Worm (Caenorhabditis elegans): Measurements from ENCODE around the gene srlf-2.

Gene srlf-2

DNA sequence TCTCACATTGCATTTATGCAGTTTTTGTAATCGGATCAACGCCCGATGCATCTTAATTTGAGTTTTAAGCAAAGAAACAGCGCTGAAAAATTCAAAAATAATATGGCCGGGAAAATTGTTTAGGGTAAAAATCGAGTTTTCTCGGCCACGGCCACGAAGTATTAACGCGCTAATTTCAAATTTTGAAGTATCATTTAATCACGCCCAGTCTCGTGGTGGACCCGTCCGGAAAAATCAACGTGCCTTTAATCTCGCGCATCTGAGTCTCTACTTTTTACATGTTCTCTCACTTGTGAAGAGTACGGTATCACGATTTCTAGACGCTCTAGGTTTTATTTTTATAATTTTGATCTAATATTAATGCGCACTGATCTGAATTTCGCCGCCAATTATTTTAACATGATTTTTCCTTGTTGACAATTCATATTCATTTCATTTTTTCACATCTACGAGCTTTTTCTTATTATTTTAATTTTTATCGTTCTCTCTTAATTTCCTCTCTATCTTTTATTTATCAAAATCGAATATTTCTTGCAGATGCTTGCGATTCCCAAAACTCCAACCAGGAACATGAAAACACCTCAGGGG, 8.9 kb downstream of the srlf-2 start, which contains the start of the genes acdh-13 and mesp-1 (continued):
- peak; percentile 58 for TF ChIP-seq tbx-2 (tag; optimal IDR thresholded peaks at IDR 0.05)
- peak; percentile 20 for TF ChIP-seq snpc-4 (tag; optimal IDR thresholded peaks at IDR 0.05)
- peak; percentile 31 for TF ChIP-seq skn-1 (tag; optimal IDR thresholded peaks at IDR 0.05)
- TF ChIP-seq egl-13 (tag; optimal IDR thresholded peaks at IDR 0.05): peak; percentile 61
- TF ChIP-seq lin-13 (GFP tag; optimal IDR thresholded peaks at IDR 0.05): peak; percentile 3
- no peak for TF ChIP-seq zip-4 (GFP tag; optimal IDR thresholded peaks at IDR 0.05)
- TF ChIP-seq nhr-11 (tag; optimal IDR thresholded peaks at IDR 0.05): no peak
- TF ChIP-seq sptf-1 (tag; optimal IDR thresholded peaks at IDR 0.05): no peak
- TF ChIP-seq elt-2 (tag; optimal IDR thresholded peaks at IDR 0.05): peak; percentile 20
- TF ChIP-seq vab-15 (tag; optimal IDR thresholded peaks at IDR 0.05): no peak
- TF ChIP-seq unc-62 (GFP tag; optimal IDR thresholded peaks at IDR 0.05): no peak
- peak; percentile 10 for TF ChIP-seq C16A3.4 (tag; optimal IDR thresholded peaks at IDR 0.05)
- no peak for TF ChIP-seq ceh-63 (GFP tag; optimal IDR thresholded peaks at IDR 0.05)
- TF ChIP-seq ceh-82 (tag; optimal IDR thresholded peaks at IDR 0.05): peak in 1 of 3 experiments; percentile 24
- no peak for TF ChIP-seq ama-1 (optimal IDR thresholded peaks at IDR 0.05)
- no peak for TF ChIP-seq unc-130 (tag; optimal IDR thresholded peaks at IDR 0.05)
- peak; percentile 43 for TF ChIP-seq swsn-7 (tag; optimal IDR thresholded peaks at IDR 0.05)
- peak; percentile 92 to 93 for TF ChIP-seq efl-1 (optimal IDR thresholded peaks at IDR 0.05)
- peak; percentile 92 to 99 for TF ChIP-seq efl-1 (GFP tag; optimal IDR thresholded peaks at IDR 0.05 in 1 of 2)
- TF ChIP-seq grh-1 (GFP tag; IDR thresholded peaks at IDR 0.05): no peak
- TF ChIP-seq mep-1 (tag; optimal IDR thresholded peaks at IDR 0.05): peak; percentile 39
- peak; percentile 64 for TF ChIP-seq nhr-90 (tag; optimal IDR thresholded peaks at IDR 0.05; ENCODE audit: poor library complexity)
- TF ChIP-seq F16B12.6 (tag; optimal IDR thresholded peaks at IDR 0.05): peak; percentile 8
- no peak for TF ChIP-seq efl-3 (GFP tag; optimal IDR thresholded peaks at IDR 0.05)
- no peak for TF ChIP-seq egl-27 (tag; optimal IDR thresholded peaks at IDR 0.05)
- TF ChIP-seq pag-3 (tag; optimal IDR thresholded peaks at IDR 0.05; ENCODE audit: borderline replicate concordance, insufficient read depth): no peak
- TF ChIP-seq xbp-1 (tag; optimal IDR thresholded peaks at IDR 0.05): peak; percentile 35
- peak; percentile 69 for TF ChIP-seq irx-1 (tag; optimal IDR thresholded peaks at IDR 0.05)
- TF ChIP-seq mab-9 (GFP tag; IDR thresholded peaks at IDR 0.05): no peak
- no peak for TF ChIP-seq ets-5 (GFP tag; IDR thresholded peaks at IDR 0.05)
- peak; percentile 64 for TF ChIP-seq snu-23 (GFP tag; optimal IDR thresholded peaks at IDR 0.05)
- TF ChIP-seq Y116A8C.19 (tag; optimal IDR thresholded peaks at IDR 0.05; ENCODE audit: borderline replicate concordance): no peak

DNA sequence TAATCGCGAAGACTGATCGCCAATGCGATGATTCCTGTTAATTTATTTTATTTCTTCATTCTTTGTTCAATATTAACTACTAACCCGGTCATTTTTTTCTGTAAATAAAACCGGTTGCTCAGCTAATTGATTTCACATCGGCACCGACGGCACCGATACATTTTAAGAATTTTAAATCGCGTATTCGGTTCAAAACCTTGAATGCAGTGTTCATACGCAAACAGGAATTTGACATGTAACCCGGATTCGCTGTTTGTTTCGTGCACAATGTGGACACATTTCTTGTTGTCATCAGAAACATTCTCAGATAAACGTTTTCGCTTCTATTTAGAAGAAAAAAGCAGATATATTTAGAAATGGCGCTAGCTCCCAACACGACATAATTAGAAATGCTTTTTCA, 9.9 kb downstream of the srlf-2 start:
- TF ChIP-seq C16A3.4 (tag; optimal IDR thresholded peaks at IDR 0.05): no peak
- no peak for TF ChIP-seq xbp-1 (tag; optimal IDR thresholded peaks at IDR 0.05)
- TF ChIP-seq zag-1 (tag; optimal IDR thresholded peaks at IDR 0.05): no peak
- TF ChIP-seq efl-3 (GFP tag; optimal IDR thresholded peaks at IDR 0.05): no peak
- TF ChIP-seq C34B4.2 (tag; optimal IDR thresholded peaks at IDR 0.05): no peak
- no peak for TF ChIP-seq dsc-1 (tag; optimal IDR thresholded peaks at IDR 0.05)
- no peak for TF ChIP-seq elt-2 (tag; optimal IDR thresholded peaks at IDR 0.05)
- TF ChIP-seq hlh-4 (tag; optimal IDR thresholded peaks at IDR 0.05): no peak
- no peak for TF ChIP-seq nhr-71 (tag; optimal IDR thresholded peaks at IDR 0.05)

DNA sequence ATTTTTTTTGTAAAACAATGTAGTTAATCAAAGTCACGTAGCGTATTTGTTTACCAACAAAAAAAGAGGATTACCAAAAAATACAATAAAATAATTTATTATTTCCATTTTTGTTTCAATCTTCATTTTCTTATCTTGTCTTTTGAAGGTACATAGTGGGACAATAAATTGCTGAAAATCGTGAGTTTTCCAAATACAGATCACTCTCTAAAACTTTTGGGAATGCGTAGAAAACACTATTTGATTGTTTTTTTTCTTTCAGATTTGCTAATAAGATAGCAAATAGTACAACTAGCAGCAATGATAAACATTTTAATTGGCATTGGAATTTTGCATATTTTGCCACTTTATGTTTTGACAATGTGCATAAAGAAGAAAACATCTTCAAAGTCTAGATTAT, 11.4 kb downstream of the srlf-2 start, which contains the start of gene C28C12.1:
Gene C28C12.1, plus strand, starts transcription at position 301 of the 400 bp plus-strand sequence.
- TF ChIP-seq pax-3 (tag; optimal IDR thresholded peaks at IDR 0.05) (no peak), aha-1 (tag; optimal IDR thresholded peaks at IDR 0.05) (no peak), nhr-84 (tag; optimal IDR thresholded peaks at IDR 0.05) (no peak), unc-98 (GFP tag; IDR thresholded peaks at IDR 0.05) (no peak), nhr-77 (tag; optimal IDR thresholded peaks at IDR 0.05) (no peak), fos-1 (tag; optimal IDR thresholded peaks at IDR 0.05) (no peak), sox-4 (tag; optimal IDR thresholded peaks at IDR 0.05) (no peak), sptf-1 (tag; optimal IDR thresholded peaks at IDR 0.05) (no peak), nhr-71 (tag; optimal IDR thresholded peaks at IDR 0.05) (no peak), fkh-4 (tag; optimal IDR thresholded peaks at IDR 0.05; ENCODE audit: borderline replicate concordance) (no peak), unc-86 (tag; optimal IDR thresholded peaks at IDR 0.05) (no peak), mep-1 (tag; optimal IDR thresholded peaks at IDR 0.05) (no peak), zag-1 (tag; optimal IDR thresholded peaks at IDR 0.05) (no peak), dpl-1 (GFP tag; optimal IDR thresholded peaks at IDR 0.05) (no peak), fkh-8 (tag; optimal IDR thresholded peaks at IDR 0.05) (no peak), elt-2 (tag; optimal IDR thresholded peaks at IDR 0.05) (no peak), nhr-20 (tag; optimal IDR thresholded peaks at IDR 0.05) (no peak), unc-62 (GFP tag; optimal IDR thresholded peaks at IDR 0.05) (no peak)

Measured in whole organism, L1 larva.